Fruit fly (Drosophila melanogaster): ENCODE measurements around the gene CG17896.
A peak's percentile ranks its signal among the peaks of the same experiment; 100 is the strongest.

Gene CG17896

DNA sequence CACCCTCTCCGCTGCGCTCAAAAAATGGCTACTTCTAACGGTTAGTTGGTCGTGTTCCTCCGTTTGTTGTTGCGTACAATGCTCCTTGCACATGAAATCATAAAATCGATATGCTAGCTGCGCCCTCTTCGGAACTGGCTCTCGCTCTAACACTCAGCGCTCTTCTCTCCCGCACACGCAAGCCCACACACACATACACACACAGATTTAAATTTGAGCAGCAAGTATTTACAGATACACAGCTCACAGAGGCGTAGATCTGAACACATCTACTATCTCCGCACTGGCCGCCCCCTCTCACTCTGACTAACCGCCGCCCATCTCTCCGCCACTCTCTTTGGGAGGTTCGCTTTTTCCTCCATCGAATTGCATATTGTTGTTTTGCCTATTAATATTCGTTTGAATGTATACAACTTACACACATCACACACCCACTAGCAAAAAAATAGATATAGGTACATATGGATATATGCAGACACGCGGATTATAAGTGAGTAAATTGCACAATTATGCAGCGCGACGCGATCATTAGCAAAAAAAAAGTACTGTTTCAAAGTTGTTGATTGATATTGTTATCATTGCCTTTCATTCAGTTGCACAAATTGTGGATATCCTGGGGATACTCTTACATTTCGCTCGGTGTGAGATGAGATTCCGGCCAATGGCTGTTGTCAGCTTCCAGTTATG, 29.2 kb upstream of the CG17896 start (continued):
- TF ChIP-seq ewg (GFP tag; optimal IDR thresholded peaks at IDR 0.05), result peak; percentile 66
- TF ChIP-seq CG17359 (tag; optimal IDR thresholded peaks at IDR 0.05), result peak; percentile 80
- TF ChIP-seq Scr (GFP tag; IDR thresholded peaks at IDR 0.05; ENCODE audit: partially characterized antibody), result no peak
- no peak for TF ChIP-seq CG6791 (GFP tag; IDR thresholded peaks at IDR 0.05; ENCODE audit: partially characterized antibody)
- TF ChIP-seq Mes4 (GFP tag; optimal IDR thresholded peaks at IDR 0.05), result peak; percentile 73
- TF ChIP-seq otp (GFP tag; IDR thresholded peaks at IDR 0.05), result peak; percentile 80; the same call in 2 of the 3 replicates
- peak; percentile 76 for TF ChIP-seq ATbp (GFP tag; optimal IDR thresholded peaks at IDR 0.05)
- TF ChIP-seq Dad (GFP tag; optimal IDR thresholded peaks at IDR 0.05), result peak; percentile 80
- peak; percentile 6 for TF ChIP-seq CG8478 (optimal IDR thresholded peaks at IDR 0.05)
- TF ChIP-seq Dek (tag; optimal IDR thresholded peaks at IDR 0.05), result peak; percentile 80
- peak; percentile 73 for TF ChIP-seq CG12299 (tag; optimal IDR thresholded peaks at IDR 0.05)
- peak; percentile 86 for TF ChIP-seq ranshi (GFP tag; IDR thresholded peaks at IDR 0.05)
- peak; percentile 69 for TF ChIP-seq CG17385 (GFP tag; optimal IDR thresholded peaks at IDR 0.05)
- TF ChIP-seq Usf (GFP tag; optimal IDR thresholded peaks at IDR 0.05), result peak; percentile 59
- 0 out of 2 replicates have a peak, but pooled peaks have one; percentile 30 for TF ChIP-seq danr (GFP tag; IDR thresholded peaks at IDR 0.05)
- no peak for TF ChIP-seq fd102C (GFP tag; optimal IDR thresholded peaks at IDR 0.05)
- peak; percentile 58 for TF ChIP-seq odd (GFP tag; optimal IDR thresholded peaks at IDR 0.05)
- TF ChIP-seq ems (GFP tag; optimal IDR thresholded peaks at IDR 0.05), result peak; percentile 79
- TF ChIP-seq cg (GFP tag; optimal IDR thresholded peaks at IDR 0.05), result peak; percentile 86
- TF ChIP-seq CG30020 (tag; optimal IDR thresholded peaks at IDR 0.05), result no peak
- TF ChIP-seq Nf-YA (GFP tag; IDR thresholded peaks at IDR 0.05), result no peak
- peak; percentile 81 for TF ChIP-seq HLH3B (GFP tag; IDR thresholded peaks at IDR 0.05)
- peak; percentile 81 for TF ChIP-seq Drgx (GFP tag; IDR thresholded peaks at IDR 0.05)
- peak; percentile 74 for TF ChIP-seq unpg (GFP tag; optimal IDR thresholded peaks at IDR 0.05)
- peak; percentile 50 for TF ChIP-seq CG18262 (tag; optimal IDR thresholded peaks at IDR 0.05)
- peak; percentile 65 for TF ChIP-seq CG6854 (GFP tag; optimal IDR thresholded peaks at IDR 0.05)
- peak; percentile 78 for TF ChIP-seq E2f1 (GFP tag; IDR thresholded peaks at IDR 0.05)
- peak; percentile 61; the same call in 1 of the 2 replicates for TF ChIP-seq ham (GFP tag; IDR thresholded peaks at IDR 0.05)
- peak; percentile 77 for TF ChIP-seq CG12219 (GFP tag; optimal IDR thresholded peaks at IDR 0.05)
- TF ChIP-seq CG1024 (GFP tag; IDR thresholded peaks at IDR 0.05), result peak; percentile 68
- TF ChIP-seq dysf (GFP tag; IDR thresholded peaks at IDR 0.05), result peak; percentile 88
- TF ChIP-seq MTF-1 (GFP tag; optimal IDR thresholded peaks at IDR 0.05; ENCODE audit: borderline replicate concordance), result peak; percentile 71
- TF ChIP-seq CG7745 (tag; optimal IDR thresholded peaks at IDR 0.05), result no peak
- peak; percentile 40 for TF ChIP-seq sqz (GFP tag; optimal IDR thresholded peaks at IDR 0.05)
- no peak for TF ChIP-seq Tbp (GFP tag; optimal IDR thresholded peaks at IDR 0.05)
- peak; percentile 79 for TF ChIP-seq org-1 (GFP tag; optimal IDR thresholded peaks at IDR 0.05)
- peak; percentile 61 for TF ChIP-seq CG3281 (GFP tag; optimal IDR thresholded peaks at IDR 0.05)
- TF ChIP-seq dm (GFP tag; optimal IDR thresholded peaks at IDR 0.05), result peak; percentile 54
- TF ChIP-seq sna (GFP tag; IDR thresholded peaks at IDR 0.05; ENCODE audit: partially characterized antibody), result no peak; the same call in 1 of the 2 replicates
- peak; percentile 84 for TF ChIP-seq CG18619 (GFP tag; optimal IDR thresholded peaks at IDR 0.05)
- peak; percentile 86; the same call in 3 of the 4 replicates for TF ChIP-seq chinmo (GFP tag; IDR thresholded peaks at IDR 0.05; ENCODE audit: partially characterized antibody)

All from whole organism, embryonic.